Worm (Caenorhabditis elegans) whole organism, late embryonic: ENCODE results near the gene F21A3.4.
A peak's percentile ranks its signal among the peaks of the same experiment; 100 is the strongest.

Experiments used
- C08G9.2 ChIP-seq: sonication (generic microtip); optimal IDR thresholded peaks from 2 replicates; lab custom pipeline; 2016; ENCODE audit warnings: mild to moderate bottlenecking, missing genetic modification characterization, moderate library complexity, missing compliant biosample characterization
- C38D4.7 ChIP-seq: fragments of 200-800 bp; sonication (Bioruptor generic); optimal IDR thresholded peaks from 2 replicates; lab custom pipeline; 2018; ENCODE audit warnings: mild to moderate bottlenecking, missing genetic modification characterization, moderate library complexity, missing compliant biosample characterization
- T23F11.4 ChIP-seq: fragments of 200-800 bp; sonication (Bioruptor generic); optimal IDR thresholded peaks from 2 replicates; lab custom pipeline; 2018; ENCODE audit warnings: mild to moderate bottlenecking, missing genetic modification characterization, missing compliant biosample characterization
- ahr-1 ChIP-seq: sonication (generic microtip); optimal IDR thresholded peaks from 2 replicates; lab custom pipeline; 2016; ENCODE audit warnings: missing genetic modification characterization, missing compliant biosample characterization
- ceh-14 ChIP-seq: sonication (generic microtip); optimal IDR thresholded peaks from 2 replicates; lab custom pipeline; 2016; ENCODE audit warnings: missing genotype, missing genetic modification characterization, missing compliant biosample characterization
- ceh-19 ChIP-seq: fragments of 200-800 bp; sonication (Bioruptor generic); optimal IDR thresholded peaks from 2 replicates; lab custom pipeline; 2018; ENCODE audit warnings: mild to moderate bottlenecking, missing genetic modification characterization, missing compliant biosample characterization
- ceh-2 ChIP-seq: sonication (generic microtip); optimal IDR thresholded peaks from 2 replicates; lab custom pipeline; 2016; ENCODE audit warnings: missing genotype, missing genetic modification characterization, missing compliant biosample characterization
- ceh-22 ChIP-seq: sonication (generic microtip); optimal IDR thresholded peaks from 2 replicates; lab custom pipeline; 2017; ENCODE audit warnings: missing biosample characterization, missing genetic modification characterization
- ceh-30 ChIP-seq: fragments of 150-350 bp; optimal IDR thresholded peaks from 2 replicates; lab custom pipeline; 2014; ENCODE audit warnings: missing biosample characterization, missing genetic modification characterization
- ceh-31 ChIP-seq: sonication (generic microtip); optimal IDR thresholded peaks from 2 replicates; lab custom pipeline; 2016; ENCODE audit warnings: missing genetic modification characterization, missing compliant biosample characterization
- ceh-34 ChIP-seq: sonication (generic microtip); optimal IDR thresholded peaks from 2 replicates; lab custom pipeline; 2016; ENCODE audit warnings: mild to moderate bottlenecking, missing genetic modification characterization, missing compliant biosample characterization
- ceh-45 ChIP-seq: fragments of 200-800 bp; sonication (Bioruptor generic); IDR thresholded peaks from 2 replicates; pipeline ENCODE4 v1.3.6; 2022; ENCODE audit warnings: missing genetic modification reagents, missing genetic modification characterization, missing compliant biosample characterization
- ceh-48 ChIP-seq: sonication (generic microtip); optimal IDR thresholded peaks from 2 replicates; lab custom pipeline; 2016; ENCODE audit warnings: missing genetic modification characterization, inconsistent platforms, missing compliant biosample characterization
- ceh-9 ChIP-seq: sonication (generic microtip); optimal IDR thresholded peaks from 2 replicates; lab custom pipeline; 2016; ENCODE audit warnings: mild to moderate bottlenecking, missing genetic modification characterization, inconsistent platforms, missing compliant biosample characterization
- che-1 ChIP-seq: sonication (generic microtip); optimal IDR thresholded peaks from 2 replicates; lab custom pipeline; 2016; ENCODE audit warnings: mild to moderate bottlenecking, missing genetic modification characterization, missing compliant biosample characterization
- dmd-4 ChIP-seq: sonication (generic microtip); optimal IDR thresholded peaks from 2 replicates; lab custom pipeline; 2016; ENCODE audit warnings: borderline replicate concordance, missing genetic modification characterization, missing compliant biosample characterization
- dve-1 ChIP-seq: sonication (generic microtip); optimal IDR thresholded peaks from 2 replicates; lab custom pipeline; 2017; ENCODE audit warnings: antibody characterized with exemption, mild to moderate bottlenecking, missing genetic modification characterization, missing compliant biosample characterization
- elt-2 ChIP-seq: sonication (generic microtip); optimal IDR thresholded peaks from 2 replicates; lab custom pipeline; 2016; ENCODE audit warnings: missing genetic modification reagents, missing genetic modification characterization, missing compliant biosample characterization
- elt-4 ChIP-seq: sonication (generic microtip); optimal IDR thresholded peaks from 2 replicates; lab custom pipeline; 2016; ENCODE audit warnings: missing genetic modification characterization, missing compliant biosample characterization
- ets-4 ChIP-seq: sonication (generic microtip); optimal IDR thresholded peaks from 2 replicates; lab custom pipeline; 2016; ENCODE audit warnings: missing genetic modification characterization, missing compliant biosample characterization
- eyg-1 ChIP-seq: sonication (generic microtip); optimal IDR thresholded peaks from 2 replicates; lab custom pipeline; 2016; ENCODE audit warnings: missing genotype, missing genetic modification characterization, missing compliant biosample characterization
- fax-1 ChIP-seq: sonication (generic microtip); optimal IDR thresholded peaks from 2 replicates; lab custom pipeline; 2016; ENCODE audit warnings: missing genotype, missing genetic modification characterization, missing compliant biosample characterization
- fkh-6 ChIP-seq: sonication (generic microtip); optimal IDR thresholded peaks from 2 replicates; lab custom pipeline; 2016; ENCODE audit warnings: missing genetic modification characterization, missing compliant biosample characterization
- hlh-13 ChIP-seq: fragments of 200-800 bp; sonication (Bioruptor generic); optimal IDR thresholded peaks from 2 replicates; lab custom pipeline; 2018; ENCODE audit warnings: mild to moderate bottlenecking, missing genetic modification characterization, missing compliant biosample characterization
- hlh-15 ChIP-seq: sonication (generic microtip); optimal IDR thresholded peaks from 2 replicates; lab custom pipeline; 2016; ENCODE audit warnings: missing genetic modification characterization, missing compliant biosample characterization
- hlh-30 ChIP-seq: sonication (generic microtip); optimal IDR thresholded peaks from 2 replicates; lab custom pipeline; 2017; ENCODE audit warnings: antibody characterized with exemption, missing genetic modification characterization, missing compliant biosample characterization; ENCODE audit not compliant: insufficient read depth
- lim-6 ChIP-seq: sonication (generic microtip); optimal IDR thresholded peaks from 2 replicates; lab custom pipeline; 2016; ENCODE audit warnings: missing genetic modification characterization, missing compliant biosample characterization
- lin-11 ChIP-seq: fragments of 200-800 bp; sonication (Bioruptor generic); optimal IDR thresholded peaks from 2 replicates; lab custom pipeline; 2018; ENCODE audit warnings: mild to moderate bottlenecking, missing genetic modification characterization, missing compliant biosample characterization
- mec-3 ChIP-seq: sonication (generic microtip); optimal IDR thresholded peaks from 2 replicates; lab custom pipeline; 2016; ENCODE audit warnings: borderline replicate concordance, missing genetic modification characterization, missing compliant biosample characterization
- nfya-1 ChIP-seq: sonication (generic microtip); optimal IDR thresholded peaks from 2 replicates; lab custom pipeline; 2017; ENCODE audit warnings: missing genetic modification characterization, mild to moderate bottlenecking, missing compliant biosample characterization, antibody characterized with exemption, moderate library complexity
- nhr-11 ChIP-seq: fragments of 150-350 bp; optimal IDR thresholded peaks from 2 replicates; lab custom pipeline; 2014; ENCODE audit warnings: missing biosample characterization, missing genetic modification characterization
- pag-3 ChIP-seq: sonication (generic microtip); optimal IDR thresholded peaks from 2 replicates; lab custom pipeline; 2016; ENCODE audit warnings: missing compliant biosample characterization, missing genetic modification characterization, borderline replicate concordance
- pat-9 ChIP-seq: fragments of 200-800 bp; sonication (Bioruptor generic); optimal IDR thresholded peaks from 2 replicates; lab custom pipeline; 2018; ENCODE audit warnings: mild to moderate bottlenecking, missing genetic modification characterization, moderate library complexity, missing compliant biosample characterization
- pax-1 ChIP-seq: fragments of 150-350 bp; optimal IDR thresholded peaks from 2 replicates; lab custom pipeline; 2014; ENCODE audit warnings: missing biosample characterization, missing genetic modification characterization
- pha-2 ChIP-seq: sonication (generic microtip); optimal IDR thresholded peaks from 2 replicates; lab custom pipeline; 2017; ENCODE audit warnings: mild to moderate bottlenecking, missing genetic modification characterization, missing compliant biosample characterization
- pha-4 ChIP-seq: fragments of 150-350 bp; optimal IDR thresholded peaks from 2 replicates; lab custom pipeline; 2018; ENCODE audit warnings: missing biosample characterization, missing genetic modification reagents, missing genetic modification characterization
- pros-1 ChIP-seq: fragments of 150-350 bp; optimal IDR thresholded peaks from 2 replicates; lab custom pipeline; 2014; ENCODE audit warnings: missing biosample characterization, missing genetic modification reagents, missing genetic modification characterization
- ref-2 ChIP-seq: sonication (generic microtip); optimal IDR thresholded peaks from 2 replicates; lab custom pipeline; 2016; ENCODE audit warnings: missing genetic modification characterization, missing compliant biosample characterization
- rnt-1 ChIP-seq: sonication (generic microtip); optimal IDR thresholded peaks from 2 replicates; lab custom pipeline; 2016; ENCODE audit warnings: missing genetic modification characterization, missing compliant biosample characterization
- sdc-2 ChIP-seq: sonication (generic microtip); optimal IDR thresholded peaks from 2 replicates; lab custom pipeline; 2016; ENCODE audit warnings: missing genotype, missing genetic modification characterization, missing compliant biosample characterization
- sox-2 ChIP-seq: fragments of 200-800 bp; sonication (Bioruptor generic); IDR thresholded peaks from 2 replicates; pipeline ENCODE4 v1.3.6; 2022; ENCODE audit warnings: missing genetic modification reagents, missing genetic modification characterization, missing compliant biosample characterization
- tbx-2 ChIP-seq: sonication (generic microtip); optimal IDR thresholded peaks from 2 replicates; lab custom pipeline; 2016; ENCODE audit warnings: missing genetic modification characterization, missing compliant biosample characterization
- ttx-3 ChIP-seq: sonication (generic microtip); optimal IDR thresholded peaks from 2 replicates; lab custom pipeline; 2016; ENCODE audit warnings: missing genetic modification reagents, missing genetic modification characterization, missing compliant biosample characterization
- unc-3 ChIP-seq, 2 experiments: fragments of 200-800 bp in 1 of 2; sonication (Bioruptor generic) in 1 of 2; sonication (generic microtip) in 1 of 2; conservative IDR thresholded peaks in 1 of 2; optimal IDR thresholded peaks in 1 of 2; 2 replicates each; pipeline versions ENCODE4 v1.3.6 to Lab custom; 2016 to 2022; ENCODE audit warnings: missing compliant biosample characterization in 2 of 2, missing genetic modification characterization in 2 of 2, missing genetic modification reagents in 1 of 2
- unc-42 ChIP-seq: sonication (generic microtip); optimal IDR thresholded peaks from 2 replicates; lab custom pipeline; 2016; ENCODE audit warnings: missing genotype, missing genetic modification characterization, missing compliant biosample characterization
- unc-55 ChIP-seq: sonication (generic microtip); optimal IDR thresholded peaks from 2 replicates; lab custom pipeline; 2017; ENCODE audit warnings: missing biosample characterization, missing genetic modification reagents, missing genetic modification characterization
- unc-86 ChIP-seq: sonication (generic microtip); optimal IDR thresholded peaks from 2 replicates; lab custom pipeline; 2016; ENCODE audit warnings: missing genetic modification characterization, missing compliant biosample characterization

Gene F21A3.4

DNA sequence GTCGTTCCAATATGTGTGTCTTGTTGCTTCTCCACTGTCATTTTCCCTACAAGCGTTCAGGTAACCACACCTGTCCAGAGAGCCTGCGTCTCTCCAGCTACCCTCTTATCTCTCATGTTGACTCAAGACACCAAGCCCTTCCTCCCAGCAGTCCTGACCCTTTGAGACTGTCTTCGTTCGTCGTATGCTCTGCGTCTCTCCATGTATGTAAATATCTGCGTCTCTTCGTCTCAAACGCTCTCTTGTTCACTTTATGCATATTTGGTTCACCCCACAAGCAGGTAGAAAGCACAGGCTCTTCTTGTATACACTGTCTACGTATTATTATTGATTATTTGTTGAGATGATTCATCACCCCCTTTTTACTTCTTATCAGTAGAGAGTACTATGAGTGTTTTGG lies 38.7 kb upstream of the F21A3.4 start:
- TF ChIP-seq unc-55 (GFP tag; lab: Kevin White, UChicago) (no peak), C38D4.7 (GFP tag; lab: Kevin White, UChicago) (no peak), dmd-4 (tag; lab: Kevin White, UChicago) (no peak), pat-9 (tag; lab: Kevin White, UChicago) (no peak), elt-2 (tag; lab: Kevin White, UChicago) (peak; percentile 77), hlh-15 (no peak), nhr-11 (tag; lab: Kevin White, UChicago) (no peak), ceh-45 (GFP tag; lab: Robert Waterston, UW) (no peak), ets-4 (tag; lab: Kevin White, UChicago) (peak; percentile 15), lim-6 (tag; lab: Kevin White, UChicago) (no peak), ceh-22 (tag; lab: Kevin White, UChicago) (no peak), ceh-34 (peak; percentile 48), unc-42 (tag; lab: Kevin White, UChicago) (no peak), dve-1 (tag; lab: Kevin White, UChicago) (no peak), T23F11.4 (GFP tag; lab: Kevin White, UChicago) (no peak), ahr-1 (no peak), unc-3 (GFP tag; conservative IDR thresholded peaks at IDR 0.05; lab: Robert Waterston, UW) (no peak), unc-3 (tag; optimal IDR thresholded peaks at IDR 0.05; lab: Kevin White, UChicago) (no peak), ceh-30 (no peak), elt-4 (tag; lab: Kevin White, UChicago) (no peak), ceh-9 (tag; lab: Kevin White, UChicago) (no peak), ceh-48 (tag; lab: Kevin White, UChicago) (no peak), pax-1 (tag; lab: Kevin White, UChicago) (no peak), fax-1 (no peak), ttx-3 (tag; lab: Kevin White, UChicago) (no peak), ref-2 (tag; lab: Kevin White, UChicago) (no peak), fkh-6 (tag; lab: Kevin White, UChicago) (no peak), ceh-19 (no peak), ceh-14 (tag; lab: Kevin White, UChicago) (no peak), tbx-2 (tag; lab: Kevin White, UChicago) (peak; percentile 63), mec-3 (no peak), hlh-13 (no peak), ceh-31 (no peak), pha-2 (no peak), nfya-1 (tag; lab: Kevin White, UChicago) (peak; percentile 46), unc-86 (tag; lab: Kevin White, UChicago) (no peak), lin-11 (no peak), che-1 (tag; lab: Kevin White, UChicago) (no peak), sdc-2 (tag; lab: Kevin White, UChicago) (no peak), rnt-1 (tag; lab: Kevin White, UChicago) (no peak), pha-4 (no peak), pag-3 (tag; lab: Kevin White, UChicago) (no peak), C08G9.2 (tag; lab: Kevin White, UChicago) (no peak), sox-2 (GFP tag; lab: Robert Waterston, UW) (no peak), eyg-1 (tag; lab: Kevin White, UChicago) (no peak), ceh-2 (tag; lab: Kevin White, UChicago) (peak; percentile 8), pros-1 (tag; lab: Kevin White, UChicago) (peak; percentile 9), hlh-30 (tag; lab: Kevin White, UChicago) (peak; percentile 58)
- TF ChIP-seq, all 69 proteins: peak for 8
